Fruit fly (Drosophila melanogaster): ENCODE measurements around the gene CG2061.

DNA sequence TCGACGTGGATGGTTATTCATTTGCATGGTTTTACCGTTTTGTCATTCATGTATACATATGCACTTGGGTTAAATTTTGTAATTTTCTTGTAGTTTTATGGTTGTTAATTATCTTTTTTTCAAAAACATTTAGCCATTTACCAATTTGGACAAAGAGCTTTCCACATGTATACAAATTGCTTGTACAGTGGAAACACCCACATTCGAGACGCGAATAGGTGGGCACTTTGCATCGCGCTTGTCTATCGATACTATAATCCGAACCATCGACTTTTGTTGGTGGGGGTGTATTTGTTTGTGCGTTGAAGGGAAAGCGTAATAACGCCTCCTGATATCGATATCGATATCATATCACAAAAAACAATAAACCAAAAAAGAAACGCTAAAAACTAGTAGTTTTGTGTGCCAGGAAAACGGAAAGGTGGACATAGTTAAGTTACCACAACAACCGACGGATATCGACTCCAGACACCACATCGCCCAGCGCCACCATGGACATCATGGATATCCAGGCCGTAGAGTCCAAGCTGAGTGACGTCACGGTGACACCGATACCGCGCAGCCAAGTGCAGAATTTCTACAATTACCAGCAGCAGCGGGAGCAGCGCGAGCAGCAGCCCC is 45.4 kb downstream of the CG2061 start, which contains the start of gene CDK2AP1:
- TF ChIP-seq CG8478 (optimal IDR thresholded peaks at IDR 0.05): no peak
- peak in 1 of 2 experiments; percentile 28 for TF ChIP-seq CTCF (optimal IDR thresholded peaks at IDR 0.05)

Measured in S2 (cell line).